Worm (Caenorhabditis elegans): Measurements from ENCODE around the gene srh-308.

DNA sequence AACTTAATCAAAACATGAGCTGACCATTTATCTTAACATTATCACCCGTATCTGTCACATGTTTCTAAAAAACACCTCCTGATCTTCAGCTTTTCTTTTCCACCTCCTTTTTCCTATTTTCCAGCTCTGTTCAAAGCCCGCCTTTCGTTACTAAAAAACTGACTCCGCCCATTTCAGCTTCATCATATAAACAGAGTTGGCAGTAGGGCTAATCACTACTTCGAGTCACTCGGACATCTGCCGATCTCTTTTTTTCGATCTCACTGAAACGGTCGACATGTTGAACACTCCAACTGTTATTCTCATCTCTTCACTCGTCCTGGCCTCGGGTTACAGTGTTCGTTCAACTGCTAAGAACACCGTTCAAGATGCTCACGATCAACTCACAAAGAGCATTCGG, 24.9 kb downstream of the srh-308 start, which contains the start of gene droe-4:
- TF ChIP-seq ztf-11 (tag; optimal IDR thresholded peaks at IDR 0.05): no peak
- no peak for TF ChIP-seq R02D3.7 (tag; optimal IDR thresholded peaks at IDR 0.05)
- no peak for TF ChIP-seq nhr-12 (tag; optimal IDR thresholded peaks at IDR 0.05)
- TF ChIP-seq aly-2 (tag; optimal IDR thresholded peaks at IDR 0.05): no peak
- no peak for TF ChIP-seq nhr-77 (tag; optimal IDR thresholded peaks at IDR 0.05)
- no peak for TF ChIP-seq skn-1 (tag; optimal IDR thresholded peaks at IDR 0.05)
